Worm (Caenorhabditis elegans) whole organism, early embryonic: ENCODE results near the gene pbs-3.

Experiments used
- F13C5.2 ChIP-seq: sonication (generic microtip); optimal IDR thresholded peaks from 2 replicates; lab custom pipeline; 2017; ENCODE audit warnings: mild to moderate bottlenecking, missing genetic modification characterization, inconsistent platforms, missing compliant biosample characterization
- aly-1 ChIP-seq: sonication (generic microtip); optimal IDR thresholded peaks from 2 replicates; lab custom pipeline; 2016; ENCODE audit warnings: missing genetic modification characterization, missing compliant biosample characterization
- ama-1 ChIP-seq: fragments of 150-350 bp; optimal IDR thresholded peaks from 2 replicates; lab custom pipeline; 2014
- ceh-13 ChIP-seq: fragments of 200-800 bp; sonication (Bioruptor generic); optimal IDR thresholded peaks from 2 replicates; lab custom pipeline; 2018; ENCODE audit warnings: mild to moderate bottlenecking, missing genetic modification characterization, missing compliant biosample characterization
- ets-7 ChIP-seq: sonication (generic microtip); optimal IDR thresholded peaks from 2 replicates; lab custom pipeline; 2016; ENCODE audit warnings: missing genotype, missing genetic modification characterization, missing compliant biosample characterization
- flt-1 ChIP-seq: fragments of 200-800 bp; sonication (Bioruptor generic); IDR thresholded peaks from 2 replicates; pipeline ENCODE4 v1.3.6; 2022; ENCODE audit warnings: missing genetic modification characterization, missing compliant biosample characterization
- hmbx-1 ChIP-seq: sonication (generic microtip); optimal IDR thresholded peaks from 2 replicates; lab custom pipeline; 2016; ENCODE audit warnings: mild to moderate bottlenecking, missing genetic modification characterization, missing compliant biosample characterization
- hnd-1 ChIP-seq: sonication (generic microtip); optimal IDR thresholded peaks from 2 replicates; lab custom pipeline; 2016; ENCODE audit warnings: missing genetic modification characterization, missing compliant biosample characterization
- pes-1 ChIP-seq: fragments of 200-800 bp; sonication (Bioruptor generic); IDR thresholded peaks from 2 replicates; pipeline ENCODE4 v1.3.6; 2022; ENCODE audit warnings: missing genetic modification reagents, missing genetic modification characterization, missing compliant biosample characterization
- scrt-1 ChIP-seq: fragments of 200-800 bp; sonication (Bioruptor generic); IDR thresholded peaks from 2 replicates; pipeline ENCODE4 v1.3.6; 2022; ENCODE audit warnings: missing genetic modification characterization, missing compliant biosample characterization
- tbx-37 ChIP-seq: fragments of 200-800 bp; sonication (Bioruptor generic); conservative IDR thresholded peaks from 2 replicates; pipeline ENCODE4 v1.3.6; 2022; ENCODE audit warnings: missing genetic modification reagents, missing genetic modification characterization, missing compliant biosample characterization

ce11 chrII:4986664-4987063 lies 31.4 kb upstream of the pbs-3 start:
- no peak for TF ChIP-seq hnd-1 (tag; lab: Kevin White, UChicago)
- TF ChIP-seq hmbx-1 = no peak
- no peak for TF ChIP-seq ama-1 (lab: Kevin White, UChicago)
- TF ChIP-seq flt-1 (GFP tag; lab: Robert Waterston, UW) = no peak
- TF ChIP-seq tbx-37 (GFP tag; lab: Robert Waterston, UW) = no peak
- TF ChIP-seq scrt-1 (GFP tag; lab: Robert Waterston, UW) = no peak
- no peak for TF ChIP-seq ets-7 (tag; lab: Kevin White, UChicago)
- TF ChIP-seq ceh-13 (GFP tag; lab: Kevin White, UChicago) = no peak
- TF ChIP-seq pes-1 (GFP tag; lab: Robert Waterston, UW) = no peak
- no peak for TF ChIP-seq F13C5.2 (tag; lab: Kevin White, UChicago)
- no peak for TF ChIP-seq aly-1 (tag; lab: Kevin White, UChicago)
